Worm (Caenorhabditis elegans) whole organism, L1 larva: Measurements from ENCODE around the gene sup-36.

ENCODE experiments used
- C34B4.2 ChIP-seq: sonication (generic microtip); optimal IDR thresholded peaks from 2 replicates; lab custom pipeline; 2017; ENCODE audit warnings: mild to moderate bottlenecking, missing genetic modification characterization, missing compliant biosample characterization
- aly-2 ChIP-seq: fragments of 150-350 bp; optimal IDR thresholded peaks from 2 replicates; lab custom pipeline; 2014; ENCODE audit warnings: missing biosample characterization, missing genetic modification characterization
- ama-1 ChIP-seq: fragments of 150-350 bp; optimal IDR thresholded peaks from 2 replicates; lab custom pipeline; 2014
- blmp-1 ChIP-seq: fragments of 150-350 bp; optimal IDR thresholded peaks from 2 replicates; lab custom pipeline; 2014; ENCODE audit warnings: missing biosample characterization, missing genetic modification characterization
- ceh-88 ChIP-seq: fragments of 200-800 bp; sonication (Bioruptor generic); IDR thresholded peaks from 2 replicates; pipeline ENCODE4 v1.3.6; 2022; ENCODE audit warnings: missing genetic modification characterization, missing compliant biosample characterization
- ces-1 ChIP-seq: fragments of 150-350 bp; optimal IDR thresholded peaks from 2 replicates; lab custom pipeline; 2014; ENCODE audit warnings: missing biosample characterization, missing genetic modification reagents, missing genetic modification characterization
- dsc-1 ChIP-seq: sonication (generic microtip); optimal IDR thresholded peaks from 2 replicates; lab custom pipeline; 2016; ENCODE audit warnings: mild to moderate bottlenecking, missing genetic modification characterization, missing compliant biosample characterization
- efl-1 ChIP-seq, 4 experiments: fragments of 150-350 bp; optimal IDR thresholded peaks in 3 of 4; peaks in 1 of 4; 1 replicate in 1 of 4; 2 replicates in 3 of 4; lab custom pipeline; 2014; ENCODE audit warnings: missing biosample characterization in 2 of 4, missing genetic modification characterization in 2 of 4, missing genetic modification reagents in 2 of 4
- elt-3 ChIP-seq, 6 experiments: fragments of 150-350 bp in 1 of 6; sonication (generic microtip); optimal IDR thresholded peaks; 2 replicates each; lab custom pipeline; 2017 to 2018; ENCODE audit warnings: missing biosample characterization in 6 of 6, missing genetic modification characterization in 6 of 6, inconsistent platforms in 1 of 6
- fkh-10 ChIP-seq: sonication (generic microtip); optimal IDR thresholded peaks from 2 replicates; lab custom pipeline; 2017; ENCODE audit warnings: missing biosample characterization, missing genetic modification reagents, missing genetic modification characterization
- fkh-4 ChIP-seq: sonication (generic microtip); optimal IDR thresholded peaks from 2 replicates; lab custom pipeline; 2016; ENCODE audit warnings: missing compliant biosample characterization, missing genetic modification characterization, borderline replicate concordance
- grh-1 ChIP-seq: fragments of 200-800 bp; sonication (Bioruptor generic); IDR thresholded peaks from 2 replicates; pipeline ENCODE4 v1.3.6; 2022; ENCODE audit warnings: missing genetic modification reagents, missing genetic modification characterization, missing compliant biosample characterization
- hlh-4 ChIP-seq: sonication (generic microtip); optimal IDR thresholded peaks from 2 replicates; lab custom pipeline; 2016; ENCODE audit warnings: mild to moderate bottlenecking, missing genetic modification characterization, missing compliant biosample characterization
- hpl-2 ChIP-seq: fragments of 150-350 bp; optimal IDR thresholded peaks from 2 replicates; lab custom pipeline; 2014; ENCODE audit warnings: missing biosample characterization, missing genetic modification reagents, missing genetic modification characterization
- jun-1 ChIP-seq: fragments of 150-350 bp; optimal IDR thresholded peaks from 2 replicates; lab custom pipeline; 2014; ENCODE audit warnings: missing biosample characterization, missing genetic modification reagents, missing genetic modification characterization
- lin-15B ChIP-seq: fragments of 150-350 bp; sonication (generic microtip); optimal IDR thresholded peaks from 3 replicates; lab custom pipeline; 2014; ENCODE audit warnings: missing biosample characterization, missing genetic modification characterization
- lin-35 ChIP-seq, 2 experiments: fragments of 150-350 bp; optimal IDR thresholded peaks; 2 replicates each; lab custom pipeline; 2014; ENCODE audit warnings: missing biosample characterization in 2 of 2, missing genetic modification characterization in 2 of 2, missing genetic modification reagents in 2 of 2
- lir-3 ChIP-seq: sonication (generic microtip); optimal IDR thresholded peaks from 2 replicates; lab custom pipeline; 2016; ENCODE audit warnings: mild to moderate bottlenecking, missing genetic modification characterization, moderate library complexity, missing compliant biosample characterization; ENCODE audit not compliant: poor library complexity
- lsy-2 ChIP-seq, 2 experiments: fragments of 150-350 bp; optimal IDR thresholded peaks; 2 replicates each; lab custom pipeline; 2014; ENCODE audit warnings: missing biosample characterization in 2 of 2, missing genetic modification characterization in 2 of 2
- mep-1 ChIP-seq: fragments of 150-350 bp; optimal IDR thresholded peaks from 2 replicates; lab custom pipeline; 2014; ENCODE audit warnings: missing biosample characterization, missing genetic modification characterization
- nhr-12 ChIP-seq: sonication (generic microtip); optimal IDR thresholded peaks from 2 replicates; lab custom pipeline; 2017; ENCODE audit warnings: missing biosample characterization, missing genetic modification characterization
- nhr-85 ChIP-seq: sonication (generic microtip); peaks from one replicate; lab custom pipeline; 2016; ENCODE audit warnings: missing genetic modification characterization, inconsistent platforms, missing compliant biosample characterization
- nhr-90 ChIP-seq: sonication (generic microtip); optimal IDR thresholded peaks from 2 replicates; lab custom pipeline; 2016; ENCODE audit warnings: mild to moderate bottlenecking, missing genetic modification characterization, missing compliant biosample characterization; ENCODE audit not compliant: poor library complexity
- pag-3 ChIP-seq: sonication (generic microtip); optimal IDR thresholded peaks from 2 replicates; lab custom pipeline; 2017; ENCODE audit warnings: missing genetic modification characterization, mild to moderate bottlenecking, missing compliant biosample characterization, antibody characterized with exemption, borderline replicate concordance; ENCODE audit not compliant: insufficient read depth
- pax-3 ChIP-seq: fragments of 200-800 bp; sonication (Bioruptor generic); optimal IDR thresholded peaks from 2 replicates; lab custom pipeline; 2018; ENCODE audit warnings: mild to moderate bottlenecking, missing genetic modification characterization, moderate library complexity, missing compliant biosample characterization
- pqm-1 ChIP-seq: sonication (generic microtip); optimal IDR thresholded peaks from 3 replicates; lab custom pipeline; 2017; ENCODE audit warnings: missing biosample characterization, missing genetic modification characterization
- rnt-1 ChIP-seq: sonication (generic microtip); optimal IDR thresholded peaks from 2 replicates; lab custom pipeline; 2016; ENCODE audit warnings: mild to moderate bottlenecking, missing genetic modification characterization, moderate library complexity, missing compliant biosample characterization
- snpc-4 ChIP-seq: fragments of 150-350 bp; optimal IDR thresholded peaks from 2 replicates; lab custom pipeline; 2014; ENCODE audit warnings: missing biosample characterization, missing genetic modification characterization
- snu-23 ChIP-seq: sonication (generic microtip); optimal IDR thresholded peaks from 2 replicates; lab custom pipeline; 2016; ENCODE audit warnings: missing genetic modification characterization, missing compliant biosample characterization
- sptf-1 ChIP-seq: fragments of 150-350 bp; optimal IDR thresholded peaks from 2 replicates; lab custom pipeline; 2014; ENCODE audit warnings: missing biosample characterization, missing genetic modification characterization
- swsn-7 ChIP-seq: sonication (generic microtip); optimal IDR thresholded peaks from 2 replicates; lab custom pipeline; 2016; ENCODE audit warnings: missing genetic modification characterization, missing compliant biosample characterization
- tbx-2 ChIP-seq: sonication (generic microtip); optimal IDR thresholded peaks from 2 replicates; lab custom pipeline; 2016; ENCODE audit warnings: missing genetic modification characterization, missing compliant biosample characterization
- unc-130 ChIP-seq: fragments of 150-350 bp; optimal IDR thresholded peaks from 2 replicates; lab custom pipeline; 2017; ENCODE audit warnings: missing biosample characterization, missing genetic modification characterization, inconsistent platforms
- unc-30 ChIP-seq: sonication (generic microtip); optimal IDR thresholded peaks from 2 replicates; lab custom pipeline; 2017; ENCODE audit warnings: missing biosample characterization, missing genetic modification characterization
- zag-1 ChIP-seq: fragments of 150-350 bp; optimal IDR thresholded peaks from 2 replicates; lab custom pipeline; 2014; ENCODE audit warnings: missing biosample characterization, missing genetic modification characterization
- zip-4 ChIP-seq: fragments of 200-800 bp; sonication (Bioruptor generic); optimal IDR thresholded peaks from 2 replicates; lab custom pipeline; 2018; ENCODE audit warnings: mild to moderate bottlenecking, missing genetic modification characterization, moderate library complexity, missing compliant biosample characterization

sup-36 gene

ce11 chrIV:6560434-6560833 lies 41.0 kb upstream of the sup-36 start, which contains the start of gene best-9:
Gene best-9, plus strand, starts transcription at chrIV:6560734.
- TF ChIP-seq lin-15B (tag; lab: Kevin White, UChicago) (no peak), dsc-1 (tag; lab: Kevin White, UChicago) (no peak), efl-1 (optimal IDR thresholded peaks at IDR 0.05; lab: Kevin White, UChicago) (no peak), efl-1 (GFP tag; optimal IDR thresholded peaks at IDR 0.05 in 1 of 2; lab: Kevin White, UChicago) (no peak), unc-130 (tag; lab: Kevin White, UChicago) (no peak), tbx-2 (tag; lab: Kevin White, UChicago) (no peak), swsn-7 (tag; lab: Kevin White, UChicago) (no peak), nhr-90 (no peak), zip-4 (GFP tag; lab: Kevin White, UChicago) (no peak), lin-35 (GFP tag; optimal IDR thresholded peaks at IDR 0.05; lab: Kevin White, UChicago) (no peak), grh-1 (GFP tag; lab: Robert Waterston, UW) (no peak), blmp-1 (tag; lab: Kevin White, UChicago) (no peak), ceh-88 (no peak), lir-3 (tag; lab: Kevin White, UChicago) (no peak), unc-30 (tag; lab: Kevin White, UChicago) (no peak), jun-1 (tag; lab: Kevin White, UChicago) (no peak), elt-3 (tag; optimal IDR thresholded peaks at IDR 0.05; lab: Kevin White, UChicago) (no peak)

DNA sequence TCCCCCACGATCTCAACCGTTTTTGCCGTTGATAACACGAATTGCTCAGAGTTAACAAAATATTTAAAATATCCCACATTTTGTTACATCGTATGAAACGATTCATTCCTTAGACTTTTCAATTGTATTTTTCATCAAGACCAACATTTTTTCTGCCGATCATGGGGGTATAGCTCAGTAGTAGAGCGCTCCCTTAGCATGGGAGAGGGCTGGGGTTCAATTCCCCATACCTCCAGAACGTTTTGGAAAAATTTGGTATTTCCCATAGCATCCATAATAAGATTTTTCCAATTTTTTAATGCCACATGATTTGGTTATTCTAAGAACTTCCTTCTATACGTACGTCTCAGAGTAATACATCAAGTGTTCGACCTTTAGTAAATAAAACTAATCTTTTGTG lies 39.4 kb upstream of the sup-36 start:
- no peak for TF ChIP-seq mep-1 (tag; lab: Kevin White, UChicago)
- no peak for TF ChIP-seq rnt-1 (tag; lab: Kevin White, UChicago)
- TF ChIP-seq pqm-1 (tag; lab: Kevin White, UChicago) = no peak
- TF ChIP-seq hpl-2 (GFP tag; lab: Kevin White, UChicago) = no peak
- TF ChIP-seq fkh-4 (tag; lab: Kevin White, UChicago) = no peak
- no peak for TF ChIP-seq elt-3 (tag; optimal IDR thresholded peaks at IDR 0.05; lab: Kevin White, UChicago)
- TF ChIP-seq dsc-1 (tag; lab: Kevin White, UChicago) = no peak
- no peak for TF ChIP-seq nhr-12 (tag; lab: Kevin White, UChicago)
- TF ChIP-seq sptf-1 (tag; lab: Kevin White, UChicago) = no peak
- TF ChIP-seq zag-1 (tag; lab: Kevin White, UChicago) = no peak
- TF ChIP-seq lsy-2 (tag; optimal IDR thresholded peaks at IDR 0.05; lab: Kevin White, UChicago) = no peak
- no peak for TF ChIP-seq lir-3 (tag; lab: Kevin White, UChicago)
- TF ChIP-seq hlh-4 = no peak
- TF ChIP-seq snu-23 = no peak
- no peak for TF ChIP-seq ama-1
- TF ChIP-seq C34B4.2 = no peak

- TF ChIP-seq nhr-85 (tag; lab: Kevin White, UChicago) (no peak), lin-35 (GFP tag; optimal IDR thresholded peaks at IDR 0.05; lab: Kevin White, UChicago) (no peak), tbx-2 (tag; lab: Kevin White, UChicago) (no peak), ces-1 (GFP tag; lab: Kevin White, UChicago) (no peak), snpc-4 (tag; lab: Kevin White, UChicago) (peak; percentile 13)
- TF ChIP-seq, all 84 proteins: peak for 1
These were observed 35.9 kb upstream of the sup-36 start for ce11 chrIV:6565605-6566004.

ce11 chrIV:6572238-6572637 lies 29.2 kb upstream of the sup-36 start, which contains the start of gene bicd-1:
Gene bicd-1, minus strand, starts transcription at chrIV:6572338.
- TF ChIP-seq pax-3 (no peak), nhr-85 (tag; lab: Kevin White, UChicago) (no peak), jun-1 (tag; lab: Kevin White, UChicago) (no peak), zip-4 (GFP tag; lab: Kevin White, UChicago) (no peak), aly-2 (tag; lab: Kevin White, UChicago) (no peak), pag-3 (tag; lab: Kevin White, UChicago) (no peak), fkh-10 (no peak), hpl-2 (GFP tag; lab: Kevin White, UChicago) (no peak)
